Fruit fly (Drosophila melanogaster) whole organism, prepupa: ENCODE measurements around the gene Fancd2.

Source experiments
- Blimp-1 ChIP-seq: fragments of 200-800 bp; sonication (Bioruptor generic); optimal IDR thresholded peaks from 3 replicates; lab custom pipeline; 2017; ENCODE audit warnings: missing biosample characterization, missing genetic modification characterization, mild to moderate bottlenecking, moderate library complexity, missing genetic modification reagents
- CG10669 ChIP-seq: fragments of 200-800 bp; sonication (Bioruptor generic); optimal IDR thresholded peaks from 3 replicates; lab custom pipeline; 2018; ENCODE audit warnings: missing biosample characterization, mild to moderate bottlenecking, missing genetic modification characterization, moderate library complexity
- CG11294 ChIP-seq: fragments of 200-800 bp; sonication (Bioruptor generic); IDR thresholded peaks from 2 replicates; pipeline ENCODE4 v1.3.6; 2022; ENCODE audit warnings: missing biosample characterization, missing genetic modification characterization
- CG11762 ChIP-seq: fragments of 200-800 bp; sonication (Bioruptor generic); optimal IDR thresholded peaks from 3 replicates; lab custom pipeline; 2016; ENCODE audit warnings: missing biosample characterization, missing genetic modification characterization; ENCODE audit not compliant: insufficient read depth
- CG11902 ChIP-seq: fragments of 200-800 bp; sonication (Bioruptor generic); optimal IDR thresholded peaks from 3 replicates; lab custom pipeline; 2016; ENCODE audit warnings: missing biosample characterization, missing genetic modification characterization
- CG15336 ChIP-seq: fragments of 200-800 bp; sonication (Bioruptor generic); IDR thresholded peaks from 2 replicates; pipeline ENCODE4 v1.3.6; 2022; ENCODE audit warnings: missing biosample characterization, missing genetic modification characterization
- CG1621 ChIP-seq: fragments of 200-800 bp; sonication (Bioruptor generic); optimal IDR thresholded peaks from 3 replicates; lab custom pipeline; 2018; ENCODE audit warnings: missing biosample characterization, mild to moderate bottlenecking, missing genetic modification characterization
- CG16779 ChIP-seq: fragments of 200-800 bp; sonication (Bioruptor generic); optimal IDR thresholded peaks from 3 replicates; lab custom pipeline; 2017; ENCODE audit warnings: missing biosample characterization, mild to moderate bottlenecking, missing genetic modification characterization
- CG3032 ChIP-seq: fragments of 200-800 bp; optimal IDR thresholded peaks from 2 replicates; lab custom pipeline; 2019; ENCODE audit warnings: missing biosample characterization, mild to moderate bottlenecking, missing genetic modification characterization, moderate library complexity
- CG31627 ChIP-seq: fragments of 200-800 bp; sonication (Bioruptor generic); optimal IDR thresholded peaks from 3 replicates; lab custom pipeline; 2016; ENCODE audit warnings: missing biosample characterization, missing genetic modification characterization
- CG32006 ChIP-seq: fragments of 200-800 bp; sonication (Bioruptor generic); optimal IDR thresholded peaks from 3 replicates; lab custom pipeline; 2017; ENCODE audit warnings: missing biosample characterization, mild to moderate bottlenecking, missing genetic modification characterization
- CG3919 ChIP-seq: fragments of 200-800 bp; sonication (Bioruptor generic); optimal IDR thresholded peaks from 3 replicates; lab custom pipeline; 2016; ENCODE audit warnings: missing biosample characterization, missing genetic modification characterization
- CG4318 ChIP-seq: fragments of 200-800 bp; sonication (Bioruptor generic); optimal IDR thresholded peaks from 3 replicates; lab custom pipeline; 2017; ENCODE audit warnings: missing biosample characterization, mild to moderate bottlenecking, missing genetic modification characterization
- CG6163 ChIP-seq: fragments of 200-800 bp; sonication (Bioruptor generic); IDR thresholded peaks from 3 replicates; pipeline ENCODE4 v1.3.6; 2022; ENCODE audit warnings: missing biosample characterization, missing genetic modification characterization
- CG6276 ChIP-seq: fragments of 200-800 bp; sonication (Bioruptor generic); optimal IDR thresholded peaks from 2 replicates; lab custom pipeline; 2017; ENCODE audit warnings: missing biosample characterization, mild to moderate bottlenecking, missing genetic modification characterization
- CG6792 ChIP-seq: fragments of 200-800 bp; sonication (Bioruptor generic); optimal IDR thresholded peaks from 3 replicates; lab custom pipeline; 2016; ENCODE audit warnings: missing biosample characterization, missing genetic modification characterization
- CG6854 ChIP-seq: fragments of 200-800 bp; sonication (Bioruptor generic); optimal IDR thresholded peaks from 2 replicates; lab custom pipeline; 2017; ENCODE audit warnings: missing biosample characterization, mild to moderate bottlenecking, missing genetic modification characterization
- CG7368 ChIP-seq: fragments of 200-800 bp; sonication (Bioruptor generic); optimal IDR thresholded peaks from 3 replicates; lab custom pipeline; 2016; ENCODE audit warnings: missing biosample characterization, missing genetic modification characterization
- CG8319 ChIP-seq: fragments of 200-800 bp; sonication (Bioruptor generic); optimal IDR thresholded peaks from 3 replicates; lab custom pipeline; 2016; ENCODE audit warnings: missing biosample characterization, missing genetic modification characterization
- Eip78C ChIP-seq: fragments of 200-800 bp; sonication (Bioruptor generic); peaks from one replicate; lab custom pipeline; 2016; ENCODE audit warnings: missing biosample characterization, missing genetic modification characterization
- Ets21C ChIP-seq: fragments of 200-800 bp; sonication (Bioruptor generic); optimal IDR thresholded peaks from 3 replicates; lab custom pipeline; 2016; ENCODE audit warnings: missing biosample characterization, missing genetic modification characterization
- Ets96B ChIP-seq: fragments of 200-800 bp; optimal IDR thresholded peaks from 2 replicates; lab custom pipeline; 2019; ENCODE audit warnings: missing biosample characterization, mild to moderate bottlenecking, missing genetic modification characterization, moderate library complexity
- Gug ChIP-seq: fragments of 200-800 bp; sonication (Bioruptor generic); IDR thresholded peaks from 2 replicates; pipeline ENCODE4 v1.3.6; 2022; ENCODE audit warnings: missing biosample characterization, missing genetic modification characterization
- Hr38 ChIP-seq: sonication (Bioruptor generic); optimal IDR thresholded peaks from 2 replicates; lab custom pipeline; 2016; ENCODE audit warnings: missing biosample characterization, missing genetic modification characterization
- Hr4 ChIP-seq: fragments of 200-800 bp; sonication (Bioruptor generic); optimal IDR thresholded peaks from 3 replicates; lab custom pipeline; 2016; ENCODE audit warnings: missing biosample characterization, missing genetic modification characterization
- Lpt ChIP-seq: fragments of 200-800 bp; sonication (Bioruptor generic); optimal IDR thresholded peaks from 3 replicates; lab custom pipeline; 2016; ENCODE audit warnings: missing biosample characterization, missing genetic modification characterization
- Met ChIP-seq: fragments of 200-800 bp; sonication (Bioruptor generic); optimal IDR thresholded peaks from 3 replicates; lab custom pipeline; 2016; ENCODE audit warnings: missing biosample characterization, missing genetic modification characterization
- OdsH ChIP-seq: fragments of 200-800 bp; sonication (Bioruptor generic); optimal IDR thresholded peaks from 3 replicates; lab custom pipeline; 2016; ENCODE audit warnings: missing biosample characterization, missing genetic modification characterization
- Sox102F ChIP-seq: fragments of 200-800 bp; sonication (Bioruptor generic); optimal IDR thresholded peaks from 2 replicates; lab custom pipeline; 2016; ENCODE audit warnings: missing biosample characterization, mild to moderate bottlenecking, missing genetic modification characterization
- Sox14 ChIP-seq: fragments of 200-800 bp; sonication (Bioruptor generic); optimal IDR thresholded peaks from 3 replicates; lab custom pipeline; 2016; ENCODE audit warnings: missing biosample characterization, missing genetic modification characterization
- achi ChIP-seq: fragments of 200-800 bp; sonication (Bioruptor generic); optimal IDR thresholded peaks from 3 replicates; lab custom pipeline; 2016; ENCODE audit warnings: missing biosample characterization, missing genetic modification characterization
- dsx ChIP-seq: fragments of 200-800 bp; optimal IDR thresholded peaks from 3 replicates; lab custom pipeline; 2019; ENCODE audit warnings: missing biosample characterization, mild to moderate bottlenecking, missing genetic modification characterization, moderate library complexity; ENCODE audit not compliant: poor library complexity, severe bottlenecking
- eg ChIP-seq: fragments of 200-800 bp; sonication (Bioruptor generic); IDR thresholded peaks from 3 replicates; pipeline ENCODE4 v1.3.6; 2022; ENCODE audit warnings: missing biosample characterization, missing genetic modification characterization
- esn ChIP-seq: fragments of 200-800 bp; sonication (Bioruptor generic); optimal IDR thresholded peaks from 2 replicates; lab custom pipeline; 2016; ENCODE audit warnings: missing biosample characterization, mild to moderate bottlenecking, missing genetic modification characterization, moderate library complexity
- fd59A ChIP-seq: fragments of 200-800 bp; sonication (Bioruptor generic); optimal IDR thresholded peaks from 2 replicates; lab custom pipeline; 2017; ENCODE audit warnings: missing biosample characterization, mild to moderate bottlenecking, missing genetic modification characterization, missing genetic modification reagents
- fd85E ChIP-seq: fragments of 200-800 bp; sonication (Bioruptor generic); optimal IDR thresholded peaks from 3 replicates; lab custom pipeline; 2016; ENCODE audit warnings: missing biosample characterization, missing genetic modification characterization
- fkh ChIP-seq: fragments of 200-800 bp; sonication (Bioruptor generic); optimal IDR thresholded peaks from 3 replicates; lab custom pipeline; 2017; ENCODE audit warnings: missing biosample characterization, mild to moderate bottlenecking, missing genetic modification characterization, moderate library complexity
- lz ChIP-seq: fragments of 200-800 bp; sonication (Bioruptor generic); optimal IDR thresholded peaks from 3 replicates; lab custom pipeline; 2016; ENCODE audit warnings: missing biosample characterization, missing genetic modification characterization
- net ChIP-seq: fragments of 200-800 bp; sonication (Bioruptor generic); optimal IDR thresholded peaks from 3 replicates; lab custom pipeline; 2016; ENCODE audit warnings: missing biosample characterization, missing genetic modification characterization
- pdm3 ChIP-seq: fragments of 200-800 bp; sonication (Bioruptor generic); optimal IDR thresholded peaks from 3 replicates; lab custom pipeline; 2016; ENCODE audit warnings: missing biosample characterization, missing genetic modification characterization
- spab ChIP-seq: fragments of 200-800 bp; sonication (Bioruptor generic); optimal IDR thresholded peaks from 2 replicates; lab custom pipeline; 2017; ENCODE audit warnings: missing biosample characterization, mild to moderate bottlenecking, missing genetic modification characterization, missing genetic modification reagents
- ss ChIP-seq, 2 experiments: fragments of 200-800 bp; sonication (Bioruptor generic); optimal IDR thresholded peaks; 2 replicates in 1 of 2; 3 replicates in 1 of 2; lab custom pipeline; 2017 to 2018; ENCODE audit warnings: mild to moderate bottlenecking in 2 of 2, missing biosample characterization in 2 of 2, missing genetic modification characterization in 2 of 2, moderate library complexity in 1 of 2
- svp ChIP-seq: fragments of 200-800 bp; sonication (Bioruptor generic); peaks from one replicate; lab custom pipeline; 2016; ENCODE audit warnings: missing biosample characterization, missing genetic modification characterization
- vri ChIP-seq: fragments of 200-800 bp; sonication (Bioruptor generic); optimal IDR thresholded peaks from 3 replicates; lab custom pipeline; 2016; ENCODE audit warnings: missing biosample characterization, mild to moderate bottlenecking, missing genetic modification characterization

The Fancd2 gene

DNA sequence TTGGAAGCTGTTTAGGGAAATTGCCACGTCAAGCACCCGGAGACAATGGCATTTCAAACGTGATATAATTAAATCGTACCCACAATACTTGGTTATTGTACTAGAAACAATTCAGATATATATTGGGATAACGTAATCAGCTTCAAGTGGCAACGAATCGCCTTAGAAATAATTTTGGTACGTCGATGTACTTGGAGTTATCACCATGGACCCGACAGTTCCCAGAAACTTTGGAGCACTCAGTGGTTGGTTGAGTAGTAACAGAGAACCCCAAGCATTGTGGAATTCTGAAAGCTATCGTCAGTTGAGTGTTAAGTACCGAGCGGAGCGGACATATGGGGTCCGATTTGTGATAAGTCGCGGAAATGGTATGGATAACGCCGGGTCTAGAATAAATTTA lies 25.9 kb upstream of the Fancd2 start, which contains the start of gene CG15695:
Gene CG15695, plus strand, starts transcription at position 301 of the 400 bp plus-strand sequence.
- TF ChIP-seq OdsH (GFP tag; lab: Kevin White, UChicago) (no peak), CG6163 (GFP tag; lab: Robert Waterston, UW) (no peak), CG6854 (GFP tag; lab: Kevin White, UChicago) (no peak), net (GFP tag; lab: Kevin White, UChicago) (no peak), Blimp-1 (GFP tag; lab: Kevin White, UChicago) (no peak), svp (GFP tag; lab: Kevin White, UChicago) (no peak), CG10669 (no peak), Hr4 (GFP tag; lab: Kevin White, UChicago) (no peak)

DNA sequence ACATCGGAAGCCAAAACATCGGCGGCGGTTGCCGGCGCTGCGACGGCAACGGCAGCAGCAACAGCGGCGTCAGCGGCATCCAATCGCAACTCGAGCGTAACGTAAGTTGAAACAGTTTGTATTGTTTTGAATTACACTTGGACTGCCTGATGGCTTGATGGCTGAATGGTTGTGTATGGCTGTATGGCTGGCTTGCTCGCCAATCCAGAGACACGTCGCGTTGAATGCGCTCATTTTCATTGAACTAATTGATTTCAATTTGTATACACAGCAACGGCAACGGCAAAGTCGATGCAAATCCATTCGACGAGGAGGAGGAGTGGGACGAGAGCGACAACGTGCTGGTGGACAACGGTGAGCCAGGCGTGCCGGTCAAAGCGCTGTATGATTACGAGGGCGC lies 22.8 kb upstream of the Fancd2 start:
- TF ChIP-seq lz (GFP tag; lab: Kevin White, UChicago), result no peak
- no peak for TF ChIP-seq ss (GFP tag; optimal IDR thresholded peaks at IDR 0.05; lab: Kevin White, UChicago)
- TF ChIP-seq Ets96B (tag; lab: Kevin White, UChicago), result no peak
- no peak for TF ChIP-seq CG4318 (GFP tag; lab: Kevin White, UChicago)
- TF ChIP-seq CG8319 (GFP tag; lab: Kevin White, UChicago), result no peak
- no peak for TF ChIP-seq Met
- 0 out of 3 replicates have a peak, but pooled peaks have one; percentile 26 for TF ChIP-seq eg (GFP tag; lab: Robert Waterston, UW)
- no peak for TF ChIP-seq Lpt

DNA sequence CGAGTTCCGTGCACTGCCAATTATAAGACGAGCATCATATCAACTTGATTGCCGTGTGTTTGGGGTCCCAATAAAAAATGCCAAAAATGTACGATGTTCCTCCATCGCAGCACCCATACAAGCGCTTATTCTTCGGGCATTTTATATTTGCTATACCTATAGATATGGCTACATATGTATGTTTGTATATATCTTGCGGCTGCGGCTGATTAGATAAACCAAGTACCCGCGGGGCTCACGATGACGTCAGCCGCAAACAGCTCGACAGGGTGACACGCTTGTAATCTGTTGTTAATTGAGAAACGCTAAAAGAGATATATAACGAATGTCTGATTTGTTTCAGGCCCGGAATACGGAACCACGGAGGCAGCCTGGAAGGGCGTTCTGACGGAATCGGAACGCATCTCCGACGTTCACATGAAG lies 21.3 kb upstream of the Fancd2 start:
- TF ChIP-seq Sox14 (GFP tag; lab: Kevin White, UChicago) (no peak), fd59A (GFP tag; lab: Kevin White, UChicago) (no peak), CG11902 (GFP tag; lab: Kevin White, UChicago) (peak; percentile 52), CG6792 (GFP tag; lab: Kevin White, UChicago) (no peak), vri (GFP tag; lab: Kevin White, UChicago) (peak; percentile 64), Hr38 (GFP tag; lab: Kevin White, UChicago) (no peak), svp (GFP tag; lab: Kevin White, UChicago) (peak; percentile 58), Blimp-1 (GFP tag; lab: Kevin White, UChicago) (no peak), lz (GFP tag; lab: Kevin White, UChicago) (no peak), CG16779 (tag; lab: Kevin White, UChicago) (no peak), spab (GFP tag; lab: Kevin White, UChicago) (no peak), Hr4 (GFP tag; lab: Kevin White, UChicago) (no peak), ss (GFP tag; optimal IDR thresholded peaks at IDR 0.05; lab: Kevin White, UChicago) (no peak), Gug (GFP tag; lab: Robert Waterston, UW) (no peak), CG7368 (GFP tag; lab: Kevin White, UChicago) (no peak), Sox102F (GFP tag; lab: Kevin White, UChicago) (no peak), Met (no peak), dsx (GFP tag; lab: Kevin White, UChicago) (no peak), CG3919 (GFP tag; lab: Kevin White, UChicago) (no peak), Eip78C (peak; percentile 67), Ets21C (GFP tag; lab: Kevin White, UChicago) (no peak), achi (GFP tag; lab: Kevin White, UChicago) (no peak), CG32006 (GFP tag; lab: Kevin White, UChicago) (no peak), fd85E (GFP tag; lab: Kevin White, UChicago) (no peak), CG10669 (no peak), CG11294 (GFP tag; lab: Robert Waterston, UW) (no peak), CG11762 (GFP tag; lab: Kevin White, UChicago) (no peak), CG1621 (no peak), fkh (GFP tag; lab: Kevin White, UChicago) (peak; percentile 57), CG15336 (GFP tag; lab: Robert Waterston, UW) (no peak), CG6276 (GFP tag; lab: Kevin White, UChicago) (no peak), CG3032 (tag; lab: Kevin White, UChicago) (no peak), esn (GFP tag; lab: Kevin White, UChicago) (peak; percentile 4), Ets96B (tag; lab: Kevin White, UChicago) (no peak), CG31627 (GFP tag; lab: Kevin White, UChicago) (no peak), CG6163 (GFP tag; lab: Robert Waterston, UW) (no peak), pdm3 (no peak)
